Worm (Caenorhabditis elegans) whole organism, L4 larva: ENCODE data around the gene cblc-1.

Experiments used
- F26F4.8 ChIP-seq: fragments of 200-800 bp; sonication (Bioruptor generic); conservative IDR thresholded peaks from 2 replicates; pipeline ENCODE4 v1.3.6; 2022; ENCODE audit warnings: missing genetic modification characterization, missing compliant biosample characterization
- R02D3.7 ChIP-seq: fragments of 150-350 bp; sonication (generic microtip); optimal IDR thresholded peaks from 3 replicates; lab custom pipeline; 2014; ENCODE audit warnings: missing biosample characterization, missing genetic modification characterization
- ZK337.2 ChIP-seq: fragments of 200-800 bp; sonication (Bioruptor generic); IDR thresholded peaks from 2 replicates; pipeline ENCODE4 v1.3.6; 2022; ENCODE audit warnings: missing genetic modification reagents, missing genetic modification characterization, missing compliant biosample characterization
- ZK546.5 ChIP-seq, 2 experiments: sonication (generic microtip); optimal IDR thresholded peaks; 2 replicates each; lab custom pipeline; 2017; ENCODE audit warnings: missing biosample characterization in 2 of 2, missing genetic modification characterization in 2 of 2
- arid-1 ChIP-seq: fragments of 200-800 bp; sonication (Bioruptor generic); conservative IDR thresholded peaks from 2 replicates; pipeline ENCODE4 v1.3.6; 2022; ENCODE audit warnings: missing genetic modification reagents, missing genetic modification characterization, missing compliant biosample characterization
- ceh-32 ChIP-seq: sonication (generic microtip); optimal IDR thresholded peaks from 2 replicates; lab custom pipeline; 2016; ENCODE audit warnings: mild to moderate bottlenecking, missing genetic modification characterization, missing compliant biosample characterization; ENCODE audit not compliant: poor library complexity
- ceh-82 ChIP-seq: sonication (generic microtip); optimal IDR thresholded peaks from 2 replicates; lab custom pipeline; 2017; ENCODE audit warnings: missing biosample characterization, missing genetic modification characterization
- ces-1 ChIP-seq: fragments of 150-350 bp; sonication (generic microtip); optimal IDR thresholded peaks from 4 replicates; lab custom pipeline; 2014; ENCODE audit warnings: missing biosample characterization, missing genetic modification reagents, missing genetic modification characterization
- daf-12 ChIP-seq: fragments of 150-350 bp; optimal IDR thresholded peaks from 2 replicates; lab custom pipeline; 2014; ENCODE audit warnings: missing biosample characterization, missing genetic modification reagents, missing genetic modification characterization
- daf-19 ChIP-seq: fragments of 200-800 bp; sonication (Bioruptor generic); conservative IDR thresholded peaks from 2 replicates; pipeline ENCODE4 v1.3.6; 2022; ENCODE audit warnings: missing genetic modification characterization, missing compliant biosample characterization
- daf-8 ChIP-seq: fragments of 200-800 bp; sonication (Bioruptor generic); IDR thresholded peaks from 2 replicates; pipeline ENCODE4 v1.3.6; 2022; ENCODE audit warnings: missing genetic modification characterization, missing compliant biosample characterization
- dmd-6 ChIP-seq: fragments of 200-800 bp; sonication (Bioruptor generic); IDR thresholded peaks from 2 replicates; pipeline ENCODE4 v1.3.6; 2022; ENCODE audit warnings: missing genetic modification reagents, missing genetic modification characterization, missing compliant biosample characterization
- dmd-8 ChIP-seq: fragments of 200-800 bp; sonication (Bioruptor generic); IDR thresholded peaks from 2 replicates; pipeline ENCODE4 v1.3.6; 2022; ENCODE audit warnings: missing genetic modification characterization, missing compliant biosample characterization
- duxl-1 ChIP-seq: sonication (generic microtip); optimal IDR thresholded peaks from 2 replicates; lab custom pipeline; 2016; ENCODE audit warnings: mild to moderate bottlenecking, missing genetic modification characterization, moderate library complexity, missing compliant biosample characterization; ENCODE audit not compliant: poor library complexity
- egl-27 ChIP-seq: sonication (generic microtip); optimal IDR thresholded peaks from 3 replicates; lab custom pipeline; 2017; ENCODE audit warnings: missing biosample characterization, missing genetic modification reagents, missing genetic modification characterization
- egl-43 ChIP-seq: fragments of 200-800 bp; sonication (Bioruptor generic); IDR thresholded peaks from 2 replicates; pipeline ENCODE4 v1.3.6; 2022; ENCODE audit warnings: missing genetic modification reagents, missing genetic modification characterization, missing compliant biosample characterization
- gei-8 ChIP-seq: fragments of 200-800 bp; sonication (Bioruptor generic); optimal IDR thresholded peaks from 2 replicates; lab custom pipeline; 2018; ENCODE audit warnings: mild to moderate bottlenecking, missing genetic modification characterization, missing compliant biosample characterization
- hif-1 ChIP-seq, 2 experiments: sonication (generic microtip); optimal IDR thresholded peaks; 2 replicates each; lab custom pipeline; 2016 to 2017; ENCODE audit warnings: missing compliant biosample characterization in 2 of 2, missing genetic modification characterization in 2 of 2, missing genetic modification reagents in 2 of 2, missing genotype in 2 of 2, mild to moderate bottlenecking in 1 of 2
- hlh-30 ChIP-seq: sonication (generic microtip); optimal IDR thresholded peaks from 2 replicates; lab custom pipeline; 2017; ENCODE audit warnings: antibody characterized with exemption, mild to moderate bottlenecking, missing genetic modification characterization, missing compliant biosample characterization; ENCODE audit not compliant: insufficient read depth
- lin-15B ChIP-seq: fragments of 150-350 bp; sonication (generic microtip); optimal IDR thresholded peaks from 3 replicates; lab custom pipeline; 2014; ENCODE audit warnings: missing biosample characterization, missing genetic modification characterization
- lir-3 ChIP-seq: sonication (generic microtip); optimal IDR thresholded peaks from 2 replicates; lab custom pipeline; 2016; ENCODE audit warnings: mild to moderate bottlenecking, missing genetic modification characterization, missing compliant biosample characterization
- lsy-2 ChIP-seq, 2 experiments: fragments of 150-350 bp in 1 of 2; sonication (generic microtip) in 1 of 2; optimal IDR thresholded peaks; 2 replicates each; lab custom pipeline; 2014 to 2017; ENCODE audit warnings: missing biosample characterization in 2 of 2, missing genetic modification characterization in 2 of 2
- mep-1 ChIP-seq: fragments of 150-350 bp; sonication (generic microtip); optimal IDR thresholded peaks from 3 replicates; lab custom pipeline; 2014; ENCODE audit warnings: missing biosample characterization, missing genetic modification characterization
- mxl-2 ChIP-seq: fragments of 200-800 bp; sonication (Bioruptor generic); conservative IDR thresholded peaks from 2 replicates; pipeline ENCODE4 v1.3.6; 2022; ENCODE audit warnings: missing genetic modification reagents, missing genetic modification characterization, missing compliant biosample characterization
- nhr-10 ChIP-seq: fragments of 150-350 bp; optimal IDR thresholded peaks from 2 replicates; lab custom pipeline; 2014; ENCODE audit warnings: missing biosample characterization, missing genetic modification characterization
- nhr-11 ChIP-seq: fragments of 150-350 bp; optimal IDR thresholded peaks from 2 replicates; lab custom pipeline; 2014; ENCODE audit warnings: missing biosample characterization, missing genetic modification characterization
- nhr-111 ChIP-seq: fragments of 200-800 bp; sonication (Bioruptor generic); optimal IDR thresholded peaks from 2 replicates; lab custom pipeline; 2018; ENCODE audit warnings: mild to moderate bottlenecking, missing genetic modification characterization, missing compliant biosample characterization
- nhr-28 ChIP-seq: fragments of 150-350 bp; optimal IDR thresholded peaks from 2 replicates; lab custom pipeline; 2014; ENCODE audit warnings: missing biosample characterization, missing genetic modification characterization
- nhr-41 ChIP-seq: fragments of 200-800 bp; sonication (Bioruptor generic); IDR thresholded peaks from 2 replicates; pipeline ENCODE4 v1.3.6; 2022; ENCODE audit warnings: missing genetic modification reagents, missing genetic modification characterization, missing compliant biosample characterization
- nhr-48 ChIP-seq: sonication (generic microtip); optimal IDR thresholded peaks from 2 replicates; lab custom pipeline; 2016; ENCODE audit warnings: mild to moderate bottlenecking, missing genetic modification characterization, missing compliant biosample characterization
- nhr-6 ChIP-seq: fragments of 150-350 bp; optimal IDR thresholded peaks from 2 replicates; lab custom pipeline; 2014; ENCODE audit warnings: missing biosample characterization, missing genetic modification characterization
- nhr-76 ChIP-seq: fragments of 150-350 bp; optimal IDR thresholded peaks from 2 replicates; lab custom pipeline; 2014; ENCODE audit warnings: missing biosample characterization, missing genetic modification characterization
- saeg-2 ChIP-seq: fragments of 200-800 bp; sonication (Bioruptor generic); IDR thresholded peaks from 2 replicates; pipeline ENCODE4 v1.3.6; 2022; ENCODE audit warnings: missing genetic modification reagents, missing genetic modification characterization, missing compliant biosample characterization
- set-16 ChIP-seq: fragments of 200-800 bp; sonication (Bioruptor generic); IDR thresholded peaks from 2 replicates; pipeline ENCODE4 v1.3.6; 2022; ENCODE audit warnings: missing genetic modification reagents, missing genetic modification characterization, missing compliant biosample characterization
- unc-62 ChIP-seq, 3 experiments: fragments of 150-350 bp in 1 of 3; sonication (generic microtip); optimal IDR thresholded peaks in 2 of 3; peaks in 1 of 3; 1 replicate in 1 of 3; 2 replicates in 2 of 3; lab custom pipeline; 2014 to 2017; ENCODE audit warnings: missing biosample characterization in 3 of 3, missing genetic modification characterization in 3 of 3, missing genetic modification reagents in 3 of 3, missing genotype in 1 of 3
- zip-11 ChIP-seq: fragments of 200-800 bp; sonication (Bioruptor generic); IDR thresholded peaks from 2 replicates; pipeline ENCODE4 v1.3.6; 2022; ENCODE audit warnings: missing genetic modification characterization, missing compliant biosample characterization
- zip-2 ChIP-seq: fragments of 150-350 bp; optimal IDR thresholded peaks from 2 replicates; lab custom pipeline; 2014; ENCODE audit warnings: missing biosample characterization, missing genetic modification characterization
- ztf-7 ChIP-seq: fragments of 150-350 bp; optimal IDR thresholded peaks from 2 replicates; lab custom pipeline; 2014; ENCODE audit warnings: missing biosample characterization, missing genetic modification characterization

cblc-1 gene

DNA sequence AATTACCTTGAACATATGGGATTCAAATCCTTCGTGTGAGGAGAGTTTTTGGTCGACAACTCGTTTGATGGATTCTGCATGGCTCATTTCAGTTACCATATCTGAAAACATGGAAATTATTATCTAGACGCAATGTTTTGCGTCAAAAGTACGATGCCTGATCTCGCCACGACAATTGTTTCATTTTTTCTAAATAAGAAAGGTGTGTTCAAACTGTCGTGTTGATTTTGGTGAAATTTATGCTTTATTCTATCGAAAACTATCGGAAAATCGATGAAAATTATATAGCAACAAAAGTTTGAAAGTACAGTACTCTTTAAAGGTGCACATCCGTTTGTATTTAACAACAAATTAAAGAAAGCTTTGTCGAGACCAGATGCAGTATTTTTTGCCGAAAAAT is at the start of gene cblc-1:
TSS of gene cblc-1 (minus strand) at position 101 of the 400 bp plus-strand sequence.
- TF ChIP-seq nhr-11 (tag; lab: Kevin White, UChicago) (no peak), dmd-6 (no peak), lsy-2 (tag; optimal IDR thresholded peaks at IDR 0.05; lab: Kevin White, UChicago) (no peak), mxl-2 (GFP tag; lab: Robert Waterston, UW) (no peak), F26F4.8 (GFP tag; lab: Robert Waterston, UW) (no peak)
- TF ChIP-seq, all 104 proteins: peak for 0

DNA sequence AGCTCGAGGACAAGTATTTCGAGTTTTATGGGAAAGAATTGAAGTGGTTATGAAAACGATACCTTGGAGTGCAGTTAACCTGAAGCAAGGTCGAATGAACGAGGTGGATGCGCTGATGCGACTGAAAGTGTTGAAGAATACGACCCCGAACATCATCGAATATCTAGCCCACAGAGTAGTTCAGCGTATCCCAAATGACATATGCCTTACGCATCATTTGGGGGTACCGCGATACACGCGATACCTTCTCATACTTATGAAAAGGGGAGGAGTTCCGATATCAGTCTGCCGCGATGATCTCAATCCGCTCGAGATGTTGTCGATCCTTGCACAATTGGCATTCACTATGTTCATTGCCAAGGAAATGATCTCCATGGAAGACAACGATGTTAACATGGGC is 48.9 kb upstream of the cblc-1 start, which contains the start of gene T27F7.12:
TSS of gene T27F7.12 (plus strand) at position 301 of the 400 bp plus-strand sequence.
- TF ChIP-seq ZK337.2 (GFP tag; lab: Robert Waterston, UW) (no peak), daf-8 (GFP tag; lab: Robert Waterston, UW) (no peak), ztf-7 (no peak), lin-15B (tag; lab: Kevin White, UChicago) (no peak), zip-11 (no peak), R02D3.7 (tag; lab: Kevin White, UChicago) (no peak), egl-27 (tag; lab: Kevin White, UChicago) (no peak), daf-12 (tag; lab: Kevin White, UChicago) (no peak), nhr-111 (GFP tag; lab: Kevin White, UChicago) (no peak), lsy-2 (tag; optimal IDR thresholded peaks at IDR 0.05; lab: Kevin White, UChicago) (no peak), hif-1 (tag; optimal IDR thresholded peaks at IDR 0.05; lab: Kevin White, UChicago) (no peak), gei-8 (GFP tag; lab: Kevin White, UChicago) (no peak)

DNA sequence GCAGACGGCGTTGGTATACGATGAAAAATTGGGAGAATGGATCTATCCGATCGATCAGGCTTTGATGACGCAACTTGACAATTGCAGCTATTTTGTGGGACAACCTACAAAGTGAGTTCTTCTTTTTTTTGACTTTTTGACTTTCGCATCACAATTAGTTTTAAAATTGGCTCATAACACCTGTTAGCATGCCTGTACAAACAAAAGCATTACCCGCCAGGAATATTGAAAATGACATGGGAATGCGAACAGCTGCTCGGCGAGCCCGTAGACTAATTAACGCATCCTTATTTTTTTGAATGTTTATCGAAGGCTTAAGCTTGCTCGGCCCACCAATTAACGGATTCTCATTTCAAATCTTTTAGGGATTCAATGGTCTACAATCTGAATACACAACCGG is 46.3 kb upstream of the cblc-1 start:
- TF ChIP-seq nhr-6: no peak

DNA sequence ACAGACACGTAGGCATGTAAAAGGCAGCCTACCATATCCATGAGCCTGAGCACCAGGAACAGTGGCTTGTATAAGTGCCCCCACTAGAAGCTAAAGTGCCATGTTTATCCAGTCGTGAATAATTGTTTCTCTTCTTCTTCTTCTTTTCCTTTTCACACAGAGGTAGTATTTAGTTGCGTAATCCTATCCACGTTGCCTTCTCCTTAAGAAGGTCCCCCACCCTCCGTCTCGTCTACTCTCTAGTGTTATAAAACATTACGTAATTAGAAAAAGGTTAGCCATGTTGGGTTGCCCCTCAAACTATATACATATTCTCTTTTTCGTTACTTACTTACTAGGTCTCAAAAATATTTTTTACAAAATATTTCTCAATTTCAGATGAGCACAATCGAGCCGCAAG is 45.7 kb upstream of the cblc-1 start:
- TF ChIP-seq ZK546.5 (tag; optimal IDR thresholded peaks at IDR 0.05; lab: Kevin White, UChicago) (no peak), daf-12 (tag; lab: Kevin White, UChicago) (no peak), nhr-41 (GFP tag; lab: Robert Waterston, UW) (no peak), ces-1 (GFP tag; lab: Kevin White, UChicago) (no peak), dmd-8 (GFP tag; lab: Robert Waterston, UW) (no peak), mep-1 (tag; lab: Kevin White, UChicago) (no peak), nhr-28 (tag; lab: Kevin White, UChicago) (no peak), duxl-1 (no peak), nhr-48 (tag; lab: Kevin White, UChicago) (no peak), nhr-76 (tag; lab: Kevin White, UChicago) (no peak), saeg-2 (GFP tag; lab: Robert Waterston, UW) (no peak), set-16 (no peak), arid-1 (GFP tag; lab: Robert Waterston, UW) (no peak), ceh-32 (tag; lab: Kevin White, UChicago) (no peak), daf-19 (GFP tag; lab: Robert Waterston, UW) (no peak), nhr-10 (no peak), ceh-82 (no peak), egl-43 (GFP tag; lab: Robert Waterston, UW) (no peak), lir-3 (no peak)

DNA sequence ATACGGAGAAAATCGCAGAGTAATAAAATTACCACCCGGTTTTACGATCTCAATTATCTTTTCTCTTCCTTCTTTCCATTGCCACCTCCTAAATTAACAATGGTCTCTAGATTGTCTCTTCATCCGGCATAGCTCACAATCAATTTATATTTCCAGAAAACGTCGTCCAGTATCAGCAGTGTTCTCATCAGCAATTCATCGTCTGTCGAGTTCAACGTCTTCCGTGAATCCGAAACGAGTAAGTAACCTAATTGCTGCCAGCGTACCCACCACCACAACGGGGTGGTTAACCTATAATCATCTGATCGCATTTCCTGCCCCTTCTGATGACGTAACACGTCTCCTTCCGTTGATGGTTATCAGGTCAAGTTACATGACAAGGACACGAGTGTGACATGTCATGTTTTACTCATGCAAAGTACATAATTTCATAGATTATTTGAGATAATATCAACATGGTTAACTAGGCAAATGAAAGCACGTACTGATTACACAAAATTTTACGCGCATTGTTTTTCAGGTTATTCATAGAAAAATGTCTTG is 45.1 kb upstream of the cblc-1 start:
- TF ChIP-seq hlh-30 (peak; percentile 63), zip-2 (tag; lab: Kevin White, UChicago) (no peak), dmd-6 (peak; percentile 29; the same call in 1 of the 2 replicates), unc-62 (GFP tag; optimal IDR thresholded peaks at IDR 0.05 in 1 of 2; lab: Kevin White, UChicago) (peak in 1 of 2 experiments; percentile 95), unc-62 (tag; optimal IDR thresholded peaks at IDR 0.05; lab: Kevin White, UChicago) (no peak)
